Worm (Caenorhabditis elegans) whole organism, L1 larva: ENCODE results near the gene R52.4.
"Not testable (repeated sequence)": the region's sequence is repeated elsewhere in the genome, so short reads cannot be mapped to it uniquely, and the experiment has no call there.

ENCODE experiments used
- blmp-1 ChIP-seq: fragments of 150-350 bp; optimal IDR thresholded peaks from 2 replicates; lab custom pipeline; 2014; ENCODE audit warnings: missing biosample characterization, missing genetic modification characterization
- ceh-63 ChIP-seq: fragments of 200-800 bp; sonication (Bioruptor generic); optimal IDR thresholded peaks from 2 replicates; lab custom pipeline; 2018; ENCODE audit warnings: mild to moderate bottlenecking, missing genetic modification characterization, missing compliant biosample characterization
- ceh-90 ChIP-seq: sonication (generic microtip); optimal IDR thresholded peaks from 2 replicates; lab custom pipeline; 2016; ENCODE audit warnings: missing genetic modification characterization, missing compliant biosample characterization
- dpl-1 ChIP-seq, 3 experiments: fragments of 150-350 bp in 2 of 3; sonication (generic microtip) in 1 of 3; optimal IDR thresholded peaks; 2 replicates each; lab custom pipeline; 2014 to 2017; ENCODE audit warnings: missing biosample characterization in 3 of 3, missing genetic modification characterization in 3 of 3, missing genetic modification reagents in 3 of 3
- dsc-1 ChIP-seq: sonication (generic microtip); optimal IDR thresholded peaks from 2 replicates; lab custom pipeline; 2016; ENCODE audit warnings: mild to moderate bottlenecking, missing genetic modification characterization, missing compliant biosample characterization
- efl-1 ChIP-seq, 4 experiments: fragments of 150-350 bp; optimal IDR thresholded peaks in 3 of 4; peaks in 1 of 4; 1 replicate in 1 of 4; 2 replicates in 3 of 4; lab custom pipeline; 2014; ENCODE audit warnings: missing biosample characterization in 2 of 4, missing genetic modification characterization in 2 of 4, missing genetic modification reagents in 2 of 4
- efl-3 ChIP-seq: fragments of 200-800 bp; sonication (Bioruptor generic); optimal IDR thresholded peaks from 2 replicates; lab custom pipeline; 2018; ENCODE audit warnings: mild to moderate bottlenecking, missing genetic modification characterization, missing compliant biosample characterization
- egl-13 ChIP-seq: sonication (generic microtip); optimal IDR thresholded peaks from 2 replicates; lab custom pipeline; 2016; ENCODE audit warnings: missing genotype, missing genetic modification reagents, missing genetic modification characterization, missing compliant biosample characterization
- elt-3 ChIP-seq, 6 experiments: fragments of 150-350 bp in 1 of 6; sonication (generic microtip); optimal IDR thresholded peaks; 2 replicates each; lab custom pipeline; 2017 to 2018; ENCODE audit warnings: missing biosample characterization in 6 of 6, missing genetic modification characterization in 6 of 6, inconsistent platforms in 1 of 6
- fkh-8 ChIP-seq: sonication (generic microtip); optimal IDR thresholded peaks from 2 replicates; lab custom pipeline; 2016; ENCODE audit warnings: mild to moderate bottlenecking, missing genetic modification characterization, missing compliant biosample characterization
- lin-35 ChIP-seq, 2 experiments: fragments of 150-350 bp; optimal IDR thresholded peaks; 2 replicates each; lab custom pipeline; 2014; ENCODE audit warnings: missing biosample characterization in 2 of 2, missing genetic modification characterization in 2 of 2, missing genetic modification reagents in 2 of 2
- mef-2 ChIP-seq: fragments of 150-350 bp; optimal IDR thresholded peaks from 2 replicates; lab custom pipeline; 2014; ENCODE audit warnings: missing biosample characterization, missing genetic modification characterization
- mep-1 ChIP-seq: fragments of 150-350 bp; optimal IDR thresholded peaks from 2 replicates; lab custom pipeline; 2014; ENCODE audit warnings: missing biosample characterization, missing genetic modification characterization
- nhr-20 ChIP-seq: sonication (generic microtip); optimal IDR thresholded peaks from 2 replicates; lab custom pipeline; 2016; ENCODE audit warnings: mild to moderate bottlenecking, missing genetic modification characterization, missing compliant biosample characterization
- nhr-47 ChIP-seq: sonication (generic microtip); optimal IDR thresholded peaks from 2 replicates; lab custom pipeline; 2016; ENCODE audit warnings: mild to moderate bottlenecking, missing genetic modification characterization, moderate library complexity, missing compliant biosample characterization
- nhr-84 ChIP-seq: sonication (generic microtip); optimal IDR thresholded peaks from 2 replicates; lab custom pipeline; 2017; ENCODE audit warnings: missing biosample characterization, missing genetic modification characterization
- nhr-85 ChIP-seq: sonication (generic microtip); peaks from one replicate; lab custom pipeline; 2016; ENCODE audit warnings: missing genetic modification characterization, inconsistent platforms, missing compliant biosample characterization
- pag-3 ChIP-seq: sonication (generic microtip); optimal IDR thresholded peaks from 2 replicates; lab custom pipeline; 2017; ENCODE audit warnings: missing genetic modification characterization, mild to moderate bottlenecking, missing compliant biosample characterization, antibody characterized with exemption, borderline replicate concordance; ENCODE audit not compliant: insufficient read depth
- pqm-1 ChIP-seq: sonication (generic microtip); optimal IDR thresholded peaks from 3 replicates; lab custom pipeline; 2017; ENCODE audit warnings: missing biosample characterization, missing genetic modification characterization
- skn-1 ChIP-seq: fragments of 150-350 bp; optimal IDR thresholded peaks from 2 replicates; lab custom pipeline; 2014; ENCODE audit warnings: missing biosample characterization, missing genetic modification characterization
- snu-23 ChIP-seq: sonication (generic microtip); optimal IDR thresholded peaks from 2 replicates; lab custom pipeline; 2016; ENCODE audit warnings: missing genetic modification characterization, missing compliant biosample characterization
- swsn-7 ChIP-seq: sonication (generic microtip); optimal IDR thresholded peaks from 2 replicates; lab custom pipeline; 2016; ENCODE audit warnings: missing genetic modification characterization, missing compliant biosample characterization
- tlp-1 ChIP-seq: fragments of 150-350 bp; optimal IDR thresholded peaks from 2 replicates; lab custom pipeline; 2014; ENCODE audit warnings: missing biosample characterization, missing genetic modification characterization
- unc-30 ChIP-seq: sonication (generic microtip); optimal IDR thresholded peaks from 2 replicates; lab custom pipeline; 2017; ENCODE audit warnings: missing biosample characterization, missing genetic modification characterization
- unc-98 ChIP-seq: fragments of 200-800 bp; sonication (Bioruptor generic); IDR thresholded peaks from 2 replicates; pipeline ENCODE4 v1.3.6; 2022; ENCODE audit warnings: missing genetic modification characterization, missing compliant biosample characterization
- zag-1 ChIP-seq: fragments of 150-350 bp; optimal IDR thresholded peaks from 2 replicates; lab custom pipeline; 2014; ENCODE audit warnings: missing biosample characterization, missing genetic modification characterization
- zip-4 ChIP-seq: fragments of 200-800 bp; sonication (Bioruptor generic); optimal IDR thresholded peaks from 2 replicates; lab custom pipeline; 2018; ENCODE audit warnings: mild to moderate bottlenecking, missing genetic modification characterization, moderate library complexity, missing compliant biosample characterization

R52.4 gene

ce11 chrII:2080425-2080824 is 27.8 kb downstream of the R52.4 start, which contains the start of gene F07E5.9:
Gene F07E5.9, minus strand, starts transcription at chrII:2080525.
- no peak for TF ChIP-seq efl-1 (optimal IDR thresholded peaks at IDR 0.05; lab: Kevin White, UChicago)
- TF ChIP-seq efl-1 (GFP tag; optimal IDR thresholded peaks at IDR 0.05 in 1 of 2; lab: Kevin White, UChicago), result peak in 1 of 2 experiments; percentile 9
- TF ChIP-seq efl-3 (GFP tag; lab: Kevin White, UChicago), result no peak
- TF ChIP-seq, all 84 proteins: peak for 1

ce11 chrII:2076467-2076866 is 31.7 kb downstream of the R52.4 start:
- no peak for TF ChIP-seq efl-1 (optimal IDR thresholded peaks at IDR 0.05; lab: Kevin White, UChicago)
- no peak for TF ChIP-seq efl-1 (GFP tag; optimal IDR thresholded peaks at IDR 0.05 in 1 of 2; lab: Kevin White, UChicago)
- no peak for TF ChIP-seq unc-30 (tag; lab: Kevin White, UChicago)
- TF ChIP-seq mep-1 (tag; lab: Kevin White, UChicago), result no peak
- TF ChIP-seq snu-23 (GFP tag; lab: Kevin White, UChicago), result no peak
- TF ChIP-seq pag-3, result no peak
- no peak for TF ChIP-seq unc-98 (GFP tag; lab: Robert Waterston, UW)
- no peak for TF ChIP-seq skn-1 (tag; lab: Kevin White, UChicago)
- TF ChIP-seq dsc-1 (tag; lab: Kevin White, UChicago), result no peak
- TF ChIP-seq ceh-63 (GFP tag; lab: Kevin White, UChicago), result no peak
- no peak for TF ChIP-seq lin-35 (GFP tag; optimal IDR thresholded peaks at IDR 0.05; lab: Kevin White, UChicago)
- no peak for TF ChIP-seq tlp-1
- TF ChIP-seq dpl-1 (GFP tag; optimal IDR thresholded peaks at IDR 0.05; lab: Kevin White, UChicago), result no peak
- TF ChIP-seq nhr-20 (tag; lab: Kevin White, UChicago), result no peak
- TF ChIP-seq ceh-90 (tag; lab: Kevin White, UChicago), result no peak
- no peak for TF ChIP-seq fkh-8 (tag; lab: Kevin White, UChicago)
- TF ChIP-seq mef-2 (tag; lab: Kevin White, UChicago), result no peak
- no peak for TF ChIP-seq zip-4 (GFP tag; lab: Kevin White, UChicago)
- TF ChIP-seq nhr-84 (tag; lab: Kevin White, UChicago), result no peak
- no peak for TF ChIP-seq elt-3 (tag; optimal IDR thresholded peaks at IDR 0.05; lab: Kevin White, UChicago)
- TF ChIP-seq nhr-47, result no peak

DNA sequence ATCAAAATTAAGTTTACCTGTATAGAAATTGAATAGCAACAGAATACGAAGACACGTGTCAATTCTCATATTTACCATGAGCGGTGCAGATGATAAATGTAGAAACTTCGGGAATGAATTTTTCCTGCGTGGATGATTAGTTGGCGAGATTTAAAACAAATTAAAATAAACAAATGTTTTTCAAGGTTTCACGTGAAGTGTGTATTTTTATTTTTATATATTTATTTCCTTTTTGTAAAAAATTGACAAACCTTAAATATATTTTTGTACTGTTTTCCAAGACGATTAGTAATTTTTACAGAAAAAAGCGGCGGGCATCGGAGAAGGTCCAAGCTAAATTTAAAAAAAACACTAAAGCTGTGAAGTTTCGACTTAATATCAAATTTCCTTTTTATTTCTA is 32.7 kb downstream of the R52.4 start, which contains the start of gene F07E5.8:
F07E5.8 (minus strand) TSS at position 101 of the 400 bp plus-strand sequence.
- TF ChIP-seq egl-13 (tag; lab: Kevin White, UChicago), result no peak

DNA sequence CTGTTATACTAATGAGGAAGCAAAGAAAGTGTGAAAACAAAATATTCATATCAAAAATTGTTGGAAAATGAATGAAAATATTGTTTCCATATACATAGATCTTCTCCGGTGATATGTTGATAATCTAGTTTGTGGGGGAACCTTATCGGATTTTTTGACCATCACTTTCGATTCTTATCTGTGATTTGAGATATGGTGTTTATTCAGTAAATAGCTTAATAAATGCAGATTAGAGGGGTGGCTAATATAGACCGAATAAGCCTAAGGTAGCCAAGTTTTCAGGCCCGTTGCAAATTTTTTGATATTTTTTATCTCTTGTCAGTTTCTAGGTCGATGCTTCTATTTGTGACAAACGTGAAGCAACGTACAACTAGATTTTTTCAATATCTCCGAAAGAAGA is 36.8 kb downstream of the R52.4 start, which contains the start of gene F07E5.7:
F07E5.7 (minus strand) TSS at position 101 of the 400 bp plus-strand sequence.
- TF ChIP-seq swsn-7, result no peak
- no peak for TF ChIP-seq zag-1 (tag; lab: Kevin White, UChicago)
- TF ChIP-seq blmp-1 (tag; lab: Kevin White, UChicago), result peak; percentile 39
- no peak for TF ChIP-seq pqm-1 (tag; lab: Kevin White, UChicago)

DNA sequence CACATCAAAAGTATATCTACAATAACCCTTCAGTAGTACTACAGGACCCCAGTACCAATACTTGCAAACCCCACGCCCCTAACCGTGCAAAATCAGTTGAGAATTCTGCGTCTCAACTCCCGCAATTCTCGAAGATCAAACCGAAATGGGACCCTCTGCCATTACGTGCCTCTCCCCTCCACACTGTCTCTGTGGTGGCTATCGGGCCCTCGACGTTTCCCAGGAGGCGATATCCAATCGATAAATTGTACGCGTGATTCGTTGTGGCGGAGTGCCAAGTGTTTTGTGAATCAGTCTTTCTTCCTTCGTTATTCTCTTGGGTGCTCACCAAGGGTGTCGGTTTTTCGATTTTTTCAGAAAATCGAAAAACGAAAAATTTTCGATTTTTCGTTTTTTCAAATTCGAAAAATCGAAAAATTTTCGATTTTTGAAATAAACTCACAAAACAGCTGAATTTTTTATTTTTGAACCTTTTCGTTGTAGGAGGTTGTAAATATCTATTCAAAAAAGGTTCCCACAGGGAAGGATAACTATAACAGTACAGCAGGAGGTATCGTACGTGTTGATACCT is 40.7 kb downstream of the R52.4 start, which contains the start of gene F07E5.12:
F07E5.12 (plus strand) TSS at position 521 of the 571 bp plus-strand sequence.
- not testable (repeated sequence) for TF ChIP-seq efl-1 (optimal IDR thresholded peaks at IDR 0.05; lab: Kevin White, UChicago)
- peak in 1 of 2 experiments; percentile 60 for TF ChIP-seq efl-1 (GFP tag; optimal IDR thresholded peaks at IDR 0.05 in 1 of 2; lab: Kevin White, UChicago)

DNA sequence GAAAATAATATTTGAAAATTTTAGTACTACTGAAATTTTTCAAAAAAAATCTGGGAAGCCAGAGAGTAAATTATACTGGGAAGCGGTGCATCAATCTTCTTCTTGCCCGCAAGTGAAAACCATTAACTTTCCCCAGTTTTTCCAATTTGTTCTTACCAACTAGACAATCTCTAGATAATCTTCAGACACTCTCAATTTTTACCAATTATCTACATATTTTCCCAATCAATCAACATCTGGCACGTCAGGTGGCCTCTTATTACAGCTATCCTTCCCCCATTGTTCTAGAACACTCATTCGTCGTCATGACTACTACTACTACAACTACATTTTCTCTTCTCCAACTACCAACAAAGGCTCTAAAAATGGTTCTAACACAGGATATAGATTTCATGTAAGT is 43.7 kb downstream of the R52.4 start, which contains the start of gene fbxb-6:
fbxb-6 (plus strand) TSS at position 301 of the 400 bp plus-strand sequence.
- TF ChIP-seq zip-4 (GFP tag; lab: Kevin White, UChicago) (no peak), mep-1 (tag; lab: Kevin White, UChicago) (no peak), efl-1 (optimal IDR thresholded peaks at IDR 0.05; lab: Kevin White, UChicago) (no peak), efl-1 (GFP tag; optimal IDR thresholded peaks at IDR 0.05 in 1 of 2; lab: Kevin White, UChicago) (peak in 1 of 2 experiments; percentile 68), nhr-85 (tag; lab: Kevin White, UChicago) (no peak)
